Fruit fly (Drosophila melanogaster): ENCODE data around the gene NimC1.

DNA sequence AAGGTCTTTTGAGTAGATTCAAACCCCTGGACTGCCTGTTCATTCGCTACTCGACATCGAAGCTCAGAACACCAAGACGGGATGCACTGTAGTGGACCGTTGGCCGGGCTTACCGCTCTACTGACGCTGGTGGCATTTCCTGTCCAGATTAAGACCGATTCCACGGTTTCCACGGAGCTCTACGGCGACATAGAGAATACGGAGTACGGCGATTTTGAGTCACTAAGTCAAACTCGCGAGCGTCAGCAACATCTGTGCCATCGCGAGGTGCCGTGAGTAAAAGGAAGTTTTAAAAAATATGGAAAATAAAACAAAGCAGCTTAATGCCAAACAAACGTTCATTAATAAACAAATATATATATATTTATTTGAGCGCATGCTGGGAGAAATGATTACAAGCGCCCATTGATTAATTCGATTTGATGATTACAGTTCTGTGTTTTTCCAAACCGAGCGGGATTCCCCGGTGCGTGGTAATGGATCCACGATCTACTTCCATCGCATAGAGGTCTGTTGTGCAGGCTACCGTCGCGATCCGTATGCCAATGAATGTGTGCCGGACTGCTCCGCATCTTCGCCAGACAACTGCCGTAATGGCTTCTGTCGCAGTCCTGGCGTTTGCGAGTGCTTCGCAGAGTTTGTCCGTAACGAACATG lies 13.0 kb downstream of the NimC1 start, which contains the start of gene NimB1:
- TF ChIP-seq sage (GFP tag; optimal IDR thresholded peaks at IDR 0.05): no peak
- TF ChIP-seq dl (GFP tag; optimal IDR thresholded peaks at IDR 0.05; ENCODE audit: insufficient read depth in 1 of 2, partially characterized antibody in 2 of 2): no peak
- no peak for TF ChIP-seq Myc (optimal IDR thresholded peaks at IDR 0.05)
- TF ChIP-seq h (GFP tag; optimal IDR thresholded peaks at IDR 0.05): no peak
- TF ChIP-seq usp (GFP tag; optimal IDR thresholded peaks at IDR 0.05): no peak
- TF ChIP-seq tai (GFP tag; optimal IDR thresholded peaks at IDR 0.05): no peak
- no peak for TF ChIP-seq Sp1 (GFP tag; optimal IDR thresholded peaks at IDR 0.05)
- TF ChIP-seq pan (optimal IDR thresholded peaks at IDR 0.05): no peak
- TF ChIP-seq Hr78 (GFP tag; optimal IDR thresholded peaks at IDR 0.05): no peak
- TF ChIP-seq woc (GFP tag; optimal IDR thresholded peaks at IDR 0.05): no peak
- TF ChIP-seq br (GFP tag; optimal IDR thresholded peaks at IDR 0.05): no peak
- TF ChIP-seq CrebA (GFP tag; optimal IDR thresholded peaks at IDR 0.05; ENCODE audit: borderline replicate concordance): no peak
- TF ChIP-seq Vsx2 (GFP tag; optimal IDR thresholded peaks at IDR 0.05; ENCODE audit: partially characterized antibody): no peak
